Worm (Caenorhabditis elegans) whole organism, L4 larva: ENCODE results near the gene taf-7.1.

Experiments
- ceh-20 ChIP-seq: fragments of 200-800 bp; sonication (Bioruptor generic); IDR thresholded peaks from 2 replicates; pipeline ENCODE4 v1.3.6; 2022; ENCODE audit warnings: missing genetic modification reagents, missing genetic modification characterization, missing compliant biosample characterization
- fkh-10 ChIP-seq: fragments of 150-350 bp; optimal IDR thresholded peaks from 2 replicates; lab custom pipeline; 2014; ENCODE audit warnings: missing biosample characterization, missing genetic modification reagents, missing genetic modification characterization
- lin-13 ChIP-seq: fragments of 150-350 bp; optimal IDR thresholded peaks from 2 replicates; lab custom pipeline; 2014; ENCODE audit warnings: missing biosample characterization, missing genetic modification reagents, missing genetic modification characterization
- lin-39 ChIP-seq: fragments of 150-350 bp; optimal IDR thresholded peaks from 2 replicates; lab custom pipeline; 2014; ENCODE audit warnings: missing biosample characterization, missing genetic modification reagents, missing genetic modification characterization
- skn-1 ChIP-seq: fragments of 150-350 bp; optimal IDR thresholded peaks from 2 replicates; lab custom pipeline; 2014; ENCODE audit warnings: missing biosample characterization, missing genetic modification characterization
- snpc-4 ChIP-seq: fragments of 150-350 bp; optimal IDR thresholded peaks from 2 replicates; lab custom pipeline; 2014; ENCODE audit warnings: missing biosample characterization, missing genetic modification characterization

- TF ChIP-seq ceh-20 (GFP tag; lab: Robert Waterston, UW), result no peak
- TF ChIP-seq lin-13 (GFP tag; lab: Kevin White, UChicago), result no peak
- TF ChIP-seq snpc-4, result no peak
- peak; percentile 61 for TF ChIP-seq fkh-10 (GFP tag; lab: Kevin White, UChicago)
- TF ChIP-seq skn-1 (tag; lab: Kevin White, UChicago), result no peak
- no peak for TF ChIP-seq lin-39 (tag; lab: Kevin White, UChicago)
Measured at ce11 chrX:11826892-11827291, 10.4 kb downstream of the taf-7.1 start.
